Worm (Caenorhabditis elegans) whole organism, L1 larva: ENCODE data around the gene mdh-2.

Experiments
- C34B4.2 ChIP-seq: sonication (generic microtip); optimal IDR thresholded peaks from 2 replicates; lab custom pipeline; 2017; ENCODE audit warnings: mild to moderate bottlenecking, missing genetic modification characterization, missing compliant biosample characterization
- Y116A8C.19 ChIP-seq: sonication (generic microtip); optimal IDR thresholded peaks from 2 replicates; lab custom pipeline; 2016; ENCODE audit warnings: missing compliant biosample characterization, missing genetic modification characterization, borderline replicate concordance
- aha-1 ChIP-seq: fragments of 150-350 bp; optimal IDR thresholded peaks from 2 replicates; lab custom pipeline; 2014; ENCODE audit warnings: missing biosample characterization, missing genetic modification characterization
- aly-2 ChIP-seq: fragments of 150-350 bp; optimal IDR thresholded peaks from 2 replicates; lab custom pipeline; 2014; ENCODE audit warnings: missing biosample characterization, missing genetic modification characterization
- blmp-1 ChIP-seq: fragments of 150-350 bp; optimal IDR thresholded peaks from 2 replicates; lab custom pipeline; 2014; ENCODE audit warnings: missing biosample characterization, missing genetic modification characterization
- ceh-63 ChIP-seq: fragments of 200-800 bp; sonication (Bioruptor generic); optimal IDR thresholded peaks from 2 replicates; lab custom pipeline; 2018; ENCODE audit warnings: mild to moderate bottlenecking, missing genetic modification characterization, missing compliant biosample characterization
- ceh-82 ChIP-seq, 3 experiments: fragments of 150-350 bp in 1 of 3; sonication (generic microtip) in 2 of 3; optimal IDR thresholded peaks; 2 replicates each; lab custom pipeline; 2014 to 2017; ENCODE audit warnings: missing biosample characterization in 3 of 3, missing genetic modification characterization in 3 of 3
- ceh-88 ChIP-seq: fragments of 200-800 bp; sonication (Bioruptor generic); IDR thresholded peaks from 2 replicates; pipeline ENCODE4 v1.3.6; 2022; ENCODE audit warnings: missing genetic modification characterization, missing compliant biosample characterization
- dpl-1 ChIP-seq, 3 experiments: fragments of 150-350 bp in 2 of 3; sonication (generic microtip) in 1 of 3; optimal IDR thresholded peaks; 2 replicates each; lab custom pipeline; 2014 to 2017; ENCODE audit warnings: missing biosample characterization in 3 of 3, missing genetic modification characterization in 3 of 3, missing genetic modification reagents in 3 of 3
- efl-1 ChIP-seq, 4 experiments: fragments of 150-350 bp; optimal IDR thresholded peaks in 3 of 4; peaks in 1 of 4; 1 replicate in 1 of 4; 2 replicates in 3 of 4; lab custom pipeline; 2014; ENCODE audit warnings: missing biosample characterization in 2 of 4, missing genetic modification characterization in 2 of 4, missing genetic modification reagents in 2 of 4
- efl-3 ChIP-seq: fragments of 200-800 bp; sonication (Bioruptor generic); optimal IDR thresholded peaks from 2 replicates; lab custom pipeline; 2018; ENCODE audit warnings: mild to moderate bottlenecking, missing genetic modification characterization, missing compliant biosample characterization
- egl-13 ChIP-seq: sonication (generic microtip); optimal IDR thresholded peaks from 2 replicates; lab custom pipeline; 2016; ENCODE audit warnings: missing genotype, missing genetic modification reagents, missing genetic modification characterization, missing compliant biosample characterization
- elt-3 ChIP-seq, 6 experiments: fragments of 150-350 bp in 1 of 6; sonication (generic microtip); optimal IDR thresholded peaks; 2 replicates each; lab custom pipeline; 2017 to 2018; ENCODE audit warnings: missing biosample characterization in 6 of 6, missing genetic modification characterization in 6 of 6, inconsistent platforms in 1 of 6
- ets-5 ChIP-seq: fragments of 200-800 bp; sonication (Bioruptor generic); IDR thresholded peaks from 2 replicates; pipeline ENCODE4 v1.3.6; 2022; ENCODE audit warnings: missing genetic modification characterization, missing compliant biosample characterization
- fkh-10 ChIP-seq: sonication (generic microtip); optimal IDR thresholded peaks from 2 replicates; lab custom pipeline; 2017; ENCODE audit warnings: missing biosample characterization, missing genetic modification reagents, missing genetic modification characterization
- fkh-8 ChIP-seq: sonication (generic microtip); optimal IDR thresholded peaks from 2 replicates; lab custom pipeline; 2016; ENCODE audit warnings: mild to moderate bottlenecking, missing genetic modification characterization, missing compliant biosample characterization
- isw-1 ChIP-seq: fragments of 200-800 bp; sonication (Bioruptor generic); IDR thresholded peaks from 2 replicates; pipeline ENCODE4 v1.3.6; 2022; ENCODE audit warnings: missing genetic modification characterization, missing compliant biosample characterization
- jun-1 ChIP-seq: fragments of 150-350 bp; optimal IDR thresholded peaks from 2 replicates; lab custom pipeline; 2014; ENCODE audit warnings: missing biosample characterization, missing genetic modification reagents, missing genetic modification characterization
- lin-13 ChIP-seq: fragments of 150-350 bp; optimal IDR thresholded peaks from 2 replicates; lab custom pipeline; 2014; ENCODE audit warnings: missing biosample characterization, missing genetic modification reagents, missing genetic modification characterization
- lin-14 ChIP-seq: fragments of 200-800 bp; sonication (Bioruptor generic); optimal IDR thresholded peaks from 2 replicates; lab custom pipeline; 2018; ENCODE audit warnings: mild to moderate bottlenecking, missing genetic modification characterization, moderate library complexity, missing compliant biosample characterization
- lin-35 ChIP-seq, 2 experiments: fragments of 150-350 bp; optimal IDR thresholded peaks; 2 replicates each; lab custom pipeline; 2014; ENCODE audit warnings: missing biosample characterization in 2 of 2, missing genetic modification characterization in 2 of 2, missing genetic modification reagents in 2 of 2
- lin-39 ChIP-seq: fragments of 150-350 bp; optimal IDR thresholded peaks from 2 replicates; lab custom pipeline; 2014; ENCODE audit warnings: missing biosample characterization, missing genetic modification reagents, missing genetic modification characterization
- lir-3 ChIP-seq: sonication (generic microtip); optimal IDR thresholded peaks from 2 replicates; lab custom pipeline; 2016; ENCODE audit warnings: mild to moderate bottlenecking, missing genetic modification characterization, moderate library complexity, missing compliant biosample characterization; ENCODE audit not compliant: poor library complexity
- lsy-2 ChIP-seq, 2 experiments: fragments of 150-350 bp; optimal IDR thresholded peaks; 2 replicates each; lab custom pipeline; 2014; ENCODE audit warnings: missing biosample characterization in 2 of 2, missing genetic modification characterization in 2 of 2
- nhr-11 ChIP-seq: fragments of 150-350 bp; optimal IDR thresholded peaks from 2 replicates; lab custom pipeline; 2014; ENCODE audit warnings: missing biosample characterization, missing genetic modification characterization
- nhr-28 ChIP-seq: fragments of 150-350 bp; optimal IDR thresholded peaks from 2 replicates; lab custom pipeline; 2014; ENCODE audit warnings: missing biosample characterization, missing genetic modification characterization
- nhr-47 ChIP-seq: sonication (generic microtip); optimal IDR thresholded peaks from 2 replicates; lab custom pipeline; 2016; ENCODE audit warnings: mild to moderate bottlenecking, missing genetic modification characterization, moderate library complexity, missing compliant biosample characterization
- nhr-71 ChIP-seq: sonication (generic microtip); optimal IDR thresholded peaks from 2 replicates; lab custom pipeline; 2016; ENCODE audit warnings: mild to moderate bottlenecking, missing genetic modification characterization, moderate library complexity, missing compliant biosample characterization
- nhr-77 ChIP-seq: fragments of 150-350 bp; optimal IDR thresholded peaks from 2 replicates; lab custom pipeline; 2014; ENCODE audit warnings: missing biosample characterization, missing genetic modification characterization
- nhr-84 ChIP-seq: sonication (generic microtip); optimal IDR thresholded peaks from 2 replicates; lab custom pipeline; 2017; ENCODE audit warnings: missing biosample characterization, missing genetic modification characterization
- nhr-85 ChIP-seq: sonication (generic microtip); peaks from one replicate; lab custom pipeline; 2016; ENCODE audit warnings: missing genetic modification characterization, inconsistent platforms, missing compliant biosample characterization
- nhr-90 ChIP-seq: sonication (generic microtip); optimal IDR thresholded peaks from 2 replicates; lab custom pipeline; 2016; ENCODE audit warnings: mild to moderate bottlenecking, missing genetic modification characterization, missing compliant biosample characterization; ENCODE audit not compliant: poor library complexity
- pax-3 ChIP-seq: fragments of 200-800 bp; sonication (Bioruptor generic); optimal IDR thresholded peaks from 2 replicates; lab custom pipeline; 2018; ENCODE audit warnings: mild to moderate bottlenecking, missing genetic modification characterization, moderate library complexity, missing compliant biosample characterization
- rnt-1 ChIP-seq: sonication (generic microtip); optimal IDR thresholded peaks from 2 replicates; lab custom pipeline; 2016; ENCODE audit warnings: mild to moderate bottlenecking, missing genetic modification characterization, moderate library complexity, missing compliant biosample characterization
- sox-4 ChIP-seq: sonication (generic microtip); optimal IDR thresholded peaks from 2 replicates; lab custom pipeline; 2016; ENCODE audit warnings: missing genetic modification characterization, missing compliant biosample characterization
- sptf-1 ChIP-seq: fragments of 150-350 bp; optimal IDR thresholded peaks from 2 replicates; lab custom pipeline; 2014; ENCODE audit warnings: missing biosample characterization, missing genetic modification characterization
- unc-130 ChIP-seq: fragments of 150-350 bp; optimal IDR thresholded peaks from 2 replicates; lab custom pipeline; 2017; ENCODE audit warnings: missing biosample characterization, missing genetic modification characterization, inconsistent platforms
- unc-30 ChIP-seq: sonication (generic microtip); optimal IDR thresholded peaks from 2 replicates; lab custom pipeline; 2017; ENCODE audit warnings: missing biosample characterization, missing genetic modification characterization
- ztf-4 ChIP-seq: fragments of 150-350 bp; optimal IDR thresholded peaks from 2 replicates; lab custom pipeline; 2014; ENCODE audit warnings: missing biosample characterization, missing genetic modification characterization

Gene mdh-2

DNA sequence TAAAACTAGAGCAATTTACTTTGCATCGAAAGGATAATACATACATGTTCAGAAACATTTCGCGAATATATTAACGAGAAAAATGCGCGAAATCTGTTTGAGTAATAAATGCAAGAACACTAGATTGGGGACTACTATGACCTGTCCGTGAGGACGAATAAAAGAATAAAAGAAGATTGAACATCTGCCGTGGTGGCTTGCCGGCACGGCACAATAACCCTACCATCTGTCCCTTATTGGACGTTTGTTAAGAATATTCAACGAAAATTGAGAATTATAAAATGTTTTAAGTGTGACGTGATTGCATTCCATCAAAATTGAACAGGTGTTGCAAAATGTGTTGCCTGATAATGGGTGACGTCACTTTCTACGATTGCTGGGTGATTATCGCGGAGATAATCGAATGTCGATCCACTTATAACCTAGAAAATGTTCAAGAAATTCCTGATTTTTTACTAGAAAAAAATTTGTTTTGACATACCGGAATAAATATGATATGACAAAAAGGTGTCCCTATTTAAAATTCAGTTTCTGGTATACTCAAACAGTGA is 2.4 kb downstream of the mdh-2 start:
- TF ChIP-seq rnt-1 (tag; lab: Kevin White, UChicago): no peak
- TF ChIP-seq blmp-1 (tag; lab: Kevin White, UChicago): peak; percentile 29
- TF ChIP-seq sox-4 (tag; lab: Kevin White, UChicago): no peak
- TF ChIP-seq C34B4.2 (tag; lab: Kevin White, UChicago): no peak
- TF ChIP-seq ets-5 (GFP tag; lab: Robert Waterston, UW): no peak
- no peak for TF ChIP-seq nhr-77 (tag; lab: Kevin White, UChicago)
- TF ChIP-seq efl-1 (optimal IDR thresholded peaks at IDR 0.05; lab: Kevin White, UChicago): no peak
- TF ChIP-seq efl-1 (GFP tag; optimal IDR thresholded peaks at IDR 0.05 in 1 of 2; lab: Kevin White, UChicago): peak in 1 of 2 experiments; percentile 73
- TF ChIP-seq nhr-84: no peak
- TF ChIP-seq pax-3 (tag; lab: Kevin White, UChicago): no peak

DNA sequence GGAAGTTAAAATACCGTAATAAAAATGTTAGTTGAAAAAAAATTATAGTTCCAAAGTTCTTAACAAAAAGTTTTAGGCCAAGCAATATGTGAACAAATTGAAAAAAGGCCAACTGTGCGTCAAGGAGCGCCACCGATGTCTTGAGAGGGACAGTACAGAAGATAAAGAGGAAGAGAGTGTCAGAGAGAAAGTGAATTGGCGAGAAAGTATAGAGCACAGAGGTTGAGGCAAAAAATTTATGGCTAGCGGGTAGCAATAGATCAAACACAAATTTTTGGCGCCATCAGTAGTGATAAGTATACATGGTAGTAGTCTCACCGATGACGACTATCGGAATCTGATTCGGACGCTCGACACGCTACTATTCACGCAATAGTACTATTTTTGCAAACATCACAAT is 3.6 kb downstream of the mdh-2 start:
- TF ChIP-seq aly-2 (tag; lab: Kevin White, UChicago) (no peak), ceh-63 (no peak), lin-35 (GFP tag; optimal IDR thresholded peaks at IDR 0.05; lab: Kevin White, UChicago) (peak; percentile 14 to 58), isw-1 (no peak), efl-1 (optimal IDR thresholded peaks at IDR 0.05; lab: Kevin White, UChicago) (no peak), efl-1 (GFP tag; optimal IDR thresholded peaks at IDR 0.05 in 1 of 2; lab: Kevin White, UChicago) (peak in 1 of 2 experiments; percentile 12), blmp-1 (tag; lab: Kevin White, UChicago) (peak; percentile 76), nhr-90 (no peak), nhr-71 (tag; lab: Kevin White, UChicago) (peak; percentile 0), aha-1 (tag; lab: Kevin White, UChicago) (no peak), unc-130 (tag; lab: Kevin White, UChicago) (no peak), unc-30 (no peak), nhr-85 (tag; lab: Kevin White, UChicago) (no peak), lir-3 (tag; lab: Kevin White, UChicago) (no peak), rnt-1 (tag; lab: Kevin White, UChicago) (peak; percentile 4), jun-1 (tag; lab: Kevin White, UChicago) (peak; percentile 15), nhr-11 (no peak), efl-3 (GFP tag; lab: Kevin White, UChicago) (no peak), fkh-8 (tag; lab: Kevin White, UChicago) (no peak), lin-39 (tag; lab: Kevin White, UChicago) (no peak), C34B4.2 (tag; lab: Kevin White, UChicago) (no peak), ets-5 (GFP tag; lab: Robert Waterston, UW) (no peak), lin-14 (GFP tag; lab: Kevin White, UChicago) (peak; percentile 19), ceh-88 (no peak), ceh-82 (tag; optimal IDR thresholded peaks at IDR 0.05; lab: Kevin White, UChicago) (no peak), dpl-1 (GFP tag; optimal IDR thresholded peaks at IDR 0.05; lab: Kevin White, UChicago) (peak in 2 of 3 experiments; percentile 3 to 6), nhr-28 (no peak), fkh-10 (GFP tag; lab: Kevin White, UChicago) (no peak), Y116A8C.19 (no peak), lin-13 (GFP tag; lab: Kevin White, UChicago) (no peak), nhr-84 (no peak), lsy-2 (tag; optimal IDR thresholded peaks at IDR 0.05; lab: Kevin White, UChicago) (peak in 1 of 2 experiments; percentile 0), egl-13 (no peak), sptf-1 (tag; lab: Kevin White, UChicago) (no peak), nhr-77 (tag; lab: Kevin White, UChicago) (no peak), nhr-47 (tag; lab: Kevin White, UChicago) (no peak), ztf-4 (no peak), elt-3 (tag; optimal IDR thresholded peaks at IDR 0.05; lab: Kevin White, UChicago) (no peak)
